Worm (Caenorhabditis elegans): ENCODE measurements around the gene rpb-9.

DNA sequence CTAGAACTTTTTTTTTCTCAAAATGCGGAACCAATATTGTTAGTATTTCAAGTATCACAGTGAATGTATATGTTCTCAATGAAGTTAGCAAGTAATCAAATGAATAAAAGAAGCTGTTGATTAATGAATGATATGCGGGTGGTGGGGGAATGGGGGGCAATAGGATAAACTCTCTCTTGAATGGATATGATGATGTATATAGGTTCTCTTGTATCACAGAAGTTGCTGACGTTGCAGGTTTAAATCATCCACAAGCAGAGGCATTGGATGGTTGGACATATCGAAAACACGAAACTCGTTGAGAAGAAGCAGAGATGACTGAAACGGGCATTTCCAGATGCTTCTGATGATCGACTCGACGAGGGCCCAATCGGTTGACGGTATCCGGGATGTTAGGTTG lies 27.5 kb upstream of the rpb-9 start:
- TF ChIP-seq ces-1 (GFP tag; optimal IDR thresholded peaks at IDR 0.05) (no peak), nhr-12 (tag; optimal IDR thresholded peaks at IDR 0.05) (no peak), lin-39 (tag; optimal IDR thresholded peaks at IDR 0.05) (no peak), irx-1 (tag; optimal IDR thresholded peaks at IDR 0.05) (no peak), elt-3 (tag; optimal IDR thresholded peaks at IDR 0.05) (no peak), mdl-1 (tag; optimal IDR thresholded peaks at IDR 0.05) (no peak), ama-1 (optimal IDR thresholded peaks at IDR 0.05) (no peak), nhr-11 (tag; optimal IDR thresholded peaks at IDR 0.05) (no peak), snpc-4 (tag; optimal IDR thresholded peaks at IDR 0.05) (no peak), nhr-77 (tag; optimal IDR thresholded peaks at IDR 0.05) (no peak), unc-86 (tag; optimal IDR thresholded peaks at IDR 0.05) (no peak), lsy-2 (tag; optimal IDR thresholded peaks at IDR 0.05) (no peak)

Data from whole organism, L1 larva.